Fruit fly (Drosophila melanogaster) whole organism, pupa: ENCODE results near the gene CG43094.
A peak's percentile ranks its signal among the peaks of the same experiment; 100 is the strongest.

ENCODE experiments used
- CG10348 ChIP-seq: fragments of 200-800 bp; sonication (Bioruptor generic); IDR thresholded peaks from 2 replicates; pipeline ENCODE4 v1.3.6; 2022; ENCODE audit warnings: missing biosample characterization, missing genetic modification characterization
- CG12605 ChIP-seq: fragments of 200-800 bp; sonication (Bioruptor generic); IDR thresholded peaks from 2 replicates; pipeline ENCODE4 v1.3.6; 2022; ENCODE audit warnings: missing biosample characterization, missing genetic modification characterization
- CG13204 ChIP-seq: fragments of 200-800 bp; sonication (Bioruptor generic); optimal IDR thresholded peaks from 2 replicates; lab custom pipeline; 2018; ENCODE audit warnings: missing biosample characterization, mild to moderate bottlenecking, missing genetic modification characterization, moderate library complexity
- CG14655 ChIP-seq: fragments of 200-800 bp; sonication (Bioruptor generic); optimal IDR thresholded peaks from 3 replicates; lab custom pipeline; 2017; ENCODE audit warnings: mild to moderate bottlenecking, missing biosample characterization, missing genetic modification reagents, missing genetic modification characterization
- CG15710 ChIP-seq: fragments of 200-800 bp; sonication (Bioruptor generic); optimal IDR thresholded peaks from 2 replicates; lab custom pipeline; 2018; ENCODE audit warnings: missing biosample characterization, mild to moderate bottlenecking, missing genetic modification characterization, moderate library complexity
- CG17806 ChIP-seq: fragments of 200-800 bp; sonication (Bioruptor generic); optimal IDR thresholded peaks from 2 replicates; lab custom pipeline; 2018; ENCODE audit warnings: missing biosample characterization, mild to moderate bottlenecking, missing genetic modification characterization, moderate library complexity
- CG32121 ChIP-seq: fragments of 200-800 bp; sonication (Bioruptor generic); IDR thresholded peaks from 2 replicates; pipeline ENCODE4 v1.3.6; 2022; ENCODE audit warnings: missing biosample characterization, missing genetic modification characterization
- CG34367 ChIP-seq: fragments of 200-800 bp; sonication (Bioruptor generic); optimal IDR thresholded peaks from 2 replicates; lab custom pipeline; 2018; ENCODE audit warnings: missing biosample characterization, mild to moderate bottlenecking, missing genetic modification characterization
- CG4496 ChIP-seq: fragments of 200-800 bp; sonication (Bioruptor generic); IDR thresholded peaks from 3 replicates; pipeline ENCODE4 v1.3.6; 2022; ENCODE audit warnings: missing biosample characterization, missing genetic modification characterization
- CG8159 ChIP-seq: fragments of 200-800 bp; sonication (Bioruptor generic); optimal IDR thresholded peaks from 3 replicates; lab custom pipeline; 2018; ENCODE audit warnings: missing biosample characterization, mild to moderate bottlenecking, missing genetic modification characterization, moderate library complexity
- CG8301 ChIP-seq: fragments of 200-800 bp; sonication (Bioruptor generic); optimal IDR thresholded peaks from 2 replicates; lab custom pipeline; 2018; ENCODE audit warnings: missing biosample characterization, mild to moderate bottlenecking, missing genetic modification characterization
- CG9948 ChIP-seq: fragments of 200-800 bp; sonication (Bioruptor generic); optimal IDR thresholded peaks from 2 replicates; lab custom pipeline; 2018; ENCODE audit warnings: missing biosample characterization, mild to moderate bottlenecking, missing genetic modification characterization, moderate library complexity
- D1 ChIP-seq: fragments of 200-800 bp; sonication (Bioruptor generic); optimal IDR thresholded peaks from 2 replicates; lab custom pipeline; 2018; ENCODE audit warnings: missing biosample characterization, mild to moderate bottlenecking, missing genetic modification characterization, moderate library complexity
- EcR ChIP-seq: fragments of 200-800 bp; sonication (Bioruptor generic); optimal IDR thresholded peaks from 3 replicates; lab custom pipeline; 2019; ENCODE audit warnings: missing biosample characterization, missing genetic modification characterization, mild to moderate bottlenecking, moderate library complexity, missing genetic modification reagents
- Ets98B ChIP-seq: fragments of 200-800 bp; sonication (Bioruptor generic); IDR thresholded peaks from 2 replicates; pipeline ENCODE4 v1.3.6; 2022; ENCODE audit warnings: missing biosample characterization, missing genetic modification characterization
- Pif1A ChIP-seq: fragments of 200-800 bp; sonication (Bioruptor generic); optimal IDR thresholded peaks from 3 replicates; lab custom pipeline; 2016; ENCODE audit warnings: missing biosample characterization, missing genetic modification characterization
- Pif1B ChIP-seq: fragments of 200-800 bp; sonication (Bioruptor generic); optimal IDR thresholded peaks from 3 replicates; lab custom pipeline; 2016; ENCODE audit warnings: missing biosample characterization, missing genetic modification characterization
- Snoo ChIP-seq: fragments of 200-800 bp; sonication (Bioruptor generic); optimal IDR thresholded peaks from 3 replicates; lab custom pipeline; 2017; ENCODE audit warnings: missing biosample characterization, mild to moderate bottlenecking, missing genetic modification characterization, inconsistent platforms
- fd96Ca ChIP-seq: fragments of 200-800 bp; sonication (Bioruptor generic); IDR thresholded peaks from 3 replicates; pipeline ENCODE4 v1.3.6; 2022; ENCODE audit warnings: missing biosample characterization, missing genetic modification characterization
- gl ChIP-seq: fragments of 200-800 bp; sonication (Bioruptor generic); optimal IDR thresholded peaks from 2 replicates; lab custom pipeline; 2018; ENCODE audit warnings: missing biosample characterization, mild to moderate bottlenecking, missing genetic modification characterization
- rn ChIP-seq: fragments of 200-800 bp; sonication (Bioruptor generic); IDR thresholded peaks from 2 replicates; pipeline ENCODE4 v1.3.6; 2022; ENCODE audit warnings: missing biosample characterization, missing genetic modification characterization

Gene CG43094

DNA sequence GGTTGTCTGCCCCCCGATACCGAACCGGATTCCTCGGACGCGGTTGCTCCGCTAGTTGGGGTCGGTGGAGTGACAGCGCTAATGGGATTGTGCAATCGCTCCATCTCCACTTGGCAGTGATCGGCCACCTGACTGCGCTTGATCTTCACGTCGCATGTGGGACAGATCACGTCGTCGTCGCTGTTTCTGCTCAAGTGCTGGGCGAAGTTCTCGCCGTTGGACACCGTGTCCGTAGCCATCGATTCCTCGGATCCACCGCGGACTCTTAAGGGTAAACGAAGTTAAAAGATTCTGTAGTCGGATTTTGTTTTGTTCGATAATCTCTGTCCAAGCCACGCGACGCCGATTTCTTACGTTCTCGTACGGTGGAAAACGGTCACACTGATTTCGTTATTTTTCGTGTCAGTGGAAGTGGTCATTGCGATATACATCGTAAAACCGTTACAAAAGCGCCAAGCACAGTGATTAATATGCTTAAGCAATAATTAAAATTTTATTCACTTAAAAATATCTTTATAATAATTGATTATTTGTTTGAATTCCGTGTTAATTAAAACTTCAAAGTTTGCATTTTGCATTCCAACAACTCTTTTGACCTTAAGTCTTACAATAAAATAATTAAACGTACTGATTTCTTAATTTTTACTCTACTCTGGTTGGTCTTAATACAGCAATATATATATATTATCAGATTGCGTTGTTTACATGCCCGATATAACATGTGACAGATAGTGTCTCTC is 44.6 kb downstream of the CG43094 start, which contains the start of gene RNF220:
Gene RNF220 (minus strand): TSS at position 384 of the 740 bp plus-strand sequence.
- no peak for TF ChIP-seq rn (GFP tag; lab: Robert Waterston, UW)
- TF ChIP-seq CG8159 (tag; lab: Kevin White, UChicago) = peak; percentile 25
- no peak for TF ChIP-seq CG17806
- peak; percentile 2 for TF ChIP-seq CG15710
- no peak; the same call in 1 of the 2 replicates for TF ChIP-seq CG32121 (GFP tag; lab: Robert Waterston, UW)
- peak; percentile 41 for TF ChIP-seq CG14655 (GFP tag; lab: Kevin White, UChicago)
- TF ChIP-seq Pif1A = no peak
- TF ChIP-seq Snoo (tag; lab: Kevin White, UChicago) = peak; percentile 1
- 0 out of 3 replicates have a peak, but pooled peaks have one; percentile 29 for TF ChIP-seq CG4496

- peak; percentile 67 for TF ChIP-seq CG15710
- peak; percentile 45 for TF ChIP-seq Snoo (tag; lab: Kevin White, UChicago)
- TF ChIP-seq CG8301 (tag; lab: Kevin White, UChicago) = peak; percentile 72
- peak; percentile 12 for TF ChIP-seq gl
- TF ChIP-seq fd96Ca (GFP tag; lab: Robert Waterston, UW) = no peak
- peak; percentile 66 for TF ChIP-seq CG14655 (GFP tag; lab: Kevin White, UChicago)
- TF ChIP-seq CG17806 = peak; percentile 72
- peak; percentile 48; the same call in 2 of the 3 replicates for TF ChIP-seq CG4496
- peak; percentile 71 for TF ChIP-seq Ets98B (GFP tag; lab: Robert Waterston, UW)
- no peak for TF ChIP-seq CG10348 (GFP tag; lab: Robert Waterston, UW)
- peak; percentile 86 for TF ChIP-seq CG12605 (GFP tag; lab: Robert Waterston, UW)
- peak; percentile 51 for TF ChIP-seq CG34367 (tag; lab: Kevin White, UChicago)
- TF ChIP-seq CG9948 = peak; percentile 73
- peak; percentile 2 for TF ChIP-seq Pif1A
- TF ChIP-seq CG8159 (tag; lab: Kevin White, UChicago) = peak; percentile 77
- peak; percentile 86 for TF ChIP-seq EcR (GFP tag; lab: Kevin White, UChicago)
- peak; percentile 72; the same call in 1 of the 2 replicates for TF ChIP-seq CG32121 (GFP tag; lab: Robert Waterston, UW)
- TF ChIP-seq CG13204 (GFP tag; lab: Kevin White, UChicago) = no peak
- TF ChIP-seq Pif1B = peak; percentile 38
- no peak for TF ChIP-seq D1
- no peak for TF ChIP-seq rn (GFP tag; lab: Robert Waterston, UW)
Observed at dm6 chr3R:22724149-22724973, 46.4 kb downstream of the CG43094 start, which contains the start of gene Irp-1A. Irp-1A (minus strand) TSS chr3R:22724587.

dm6 chr3R:22720808-22721306 is 49.9 kb downstream of the CG43094 start, which contains the start of gene wge:
wge (minus strand) TSS chr3R:22721150.
- peak; percentile 80; the same call in 2 of the 3 replicates for TF ChIP-seq CG4496
- no peak for TF ChIP-seq CG10348 (GFP tag; lab: Robert Waterston, UW)
- peak; percentile 59 for TF ChIP-seq Snoo (tag; lab: Kevin White, UChicago)
- TF ChIP-seq fd96Ca (GFP tag; lab: Robert Waterston, UW) = peak; percentile 57; the same call in 2 of the 3 replicates
- peak; percentile 86 for TF ChIP-seq CG14655 (GFP tag; lab: Kevin White, UChicago)
- peak; percentile 83 for TF ChIP-seq Pif1A
- TF ChIP-seq rn (GFP tag; lab: Robert Waterston, UW) = peak; percentile 48; the same call in 1 of the 2 replicates
- TF ChIP-seq CG15710 = peak; percentile 81
- TF ChIP-seq gl = peak; percentile 84
- peak; percentile 76; the same call in 1 of the 2 replicates for TF ChIP-seq CG12605 (GFP tag; lab: Robert Waterston, UW)
- TF ChIP-seq CG34367 (tag; lab: Kevin White, UChicago) = peak; percentile 68
- TF ChIP-seq Pif1B = peak; percentile 66
- peak; percentile 61 for TF ChIP-seq CG32121 (GFP tag; lab: Robert Waterston, UW)
- peak; percentile 62 for TF ChIP-seq CG9948
- peak; percentile 66 for TF ChIP-seq Ets98B (GFP tag; lab: Robert Waterston, UW)
- TF ChIP-seq CG17806 = peak; percentile 62
- peak; percentile 72 for TF ChIP-seq CG8301 (tag; lab: Kevin White, UChicago)
- TF ChIP-seq CG8159 (tag; lab: Kevin White, UChicago) = peak; percentile 80
- no peak for TF ChIP-seq D1
- TF ChIP-seq EcR (GFP tag; lab: Kevin White, UChicago) = peak; percentile 5
- peak; percentile 86 for TF ChIP-seq CG13204 (GFP tag; lab: Kevin White, UChicago)
